Fruit fly (Drosophila melanogaster) whole organism, adult: Measurements from ENCODE around the gene meep.

Experiments
- CG11617 ChIP-seq: fragments of 200-800 bp; sonication (Bioruptor generic); optimal IDR thresholded peaks from 2 replicates; lab custom pipeline; 2017; ENCODE audit warnings: mild to moderate bottlenecking, missing biosample characterization, missing genetic modification reagents, missing genetic modification characterization
- CG12768 ChIP-seq: fragments of 200-800 bp; sonication (Bioruptor generic); optimal IDR thresholded peaks from 2 replicates; lab custom pipeline; 2017; ENCODE audit warnings: missing biosample characterization, missing genetic modification characterization, mild to moderate bottlenecking, moderate library complexity, missing genetic modification reagents
- CG14711 ChIP-seq: fragments of 200-800 bp; sonication (Bioruptor generic); optimal IDR thresholded peaks from 2 replicates; lab custom pipeline; 2018; ENCODE audit warnings: missing biosample characterization, mild to moderate bottlenecking, missing genetic modification characterization, moderate library complexity
- CG33017 ChIP-seq: fragments of 200-800 bp; sonication (Bioruptor generic); optimal IDR thresholded peaks from 2 replicates; lab custom pipeline; 2018; ENCODE audit warnings: missing biosample characterization, mild to moderate bottlenecking, missing genetic modification characterization, moderate library complexity
- CG5204 ChIP-seq: fragments of 200-800 bp; sonication (Bioruptor generic); optimal IDR thresholded peaks from 2 replicates; lab custom pipeline; 2016; ENCODE audit warnings: missing biosample characterization, missing genetic modification characterization
- CG7045 ChIP-seq: fragments of 200-800 bp; sonication (Bioruptor generic); optimal IDR thresholded peaks from 2 replicates; lab custom pipeline; 2017; ENCODE audit warnings: missing biosample characterization, mild to moderate bottlenecking, missing genetic modification characterization
- CG7101 ChIP-seq: fragments of 200-800 bp; sonication (Bioruptor generic); optimal IDR thresholded peaks from 2 replicates; lab custom pipeline; 2018; ENCODE audit warnings: missing biosample characterization, mild to moderate bottlenecking, missing genetic modification characterization, moderate library complexity
- Clk ChIP-seq: fragments of 200-800 bp; sonication (Bioruptor generic); optimal IDR thresholded peaks from 2 replicates; lab custom pipeline; 2017; ENCODE audit warnings: missing biosample characterization, missing genetic modification characterization
- Crg-1 ChIP-seq: fragments of 200-800 bp; sonication (Bioruptor generic); optimal IDR thresholded peaks from 2 replicates; lab custom pipeline; 2016; ENCODE audit warnings: missing biosample characterization, missing genetic modification characterization
- Hr96 ChIP-seq: fragments of 200-800 bp; sonication (Bioruptor generic); optimal IDR thresholded peaks from 2 replicates; lab custom pipeline; 2016; ENCODE audit warnings: missing biosample characterization, missing genetic modification characterization
- Mnt ChIP-seq: fragments of 200-800 bp; sonication (Bioruptor generic); optimal IDR thresholded peaks from 2 replicates; lab custom pipeline; 2016; ENCODE audit warnings: missing biosample characterization, mild to moderate bottlenecking, missing genetic modification characterization
- bab1 ChIP-seq: fragments of 200-800 bp; sonication (Bioruptor generic); optimal IDR thresholded peaks from 3 replicates; lab custom pipeline; 2019; ENCODE audit warnings: missing biosample characterization, mild to moderate bottlenecking, missing genetic modification characterization, moderate library complexity
- cic ChIP-seq: fragments of 200-800 bp; sonication (Bioruptor generic); optimal IDR thresholded peaks from 2 replicates; lab custom pipeline; 2017; ENCODE audit warnings: missing biosample characterization, mild to moderate bottlenecking, missing genetic modification characterization, moderate library complexity
- cnc ChIP-seq, 2 experiments: fragments of >200 bp; optimal IDR thresholded peaks; 2 replicates each; lab custom pipeline; 2017
- kay ChIP-seq: fragments of 200-800 bp; sonication (Bioruptor generic); peaks from one replicate; lab custom pipeline; 2016; ENCODE audit warnings: missing biosample characterization, missing genetic modification characterization, borderline replicate concordance
- ovo ChIP-seq: fragments of 200-800 bp; sonication (Bioruptor generic); optimal IDR thresholded peaks from 2 replicates; lab custom pipeline; 2016; ENCODE audit warnings: missing biosample characterization, missing genetic modification characterization
- pad ChIP-seq: fragments of 200-800 bp; sonication (Bioruptor generic); optimal IDR thresholded peaks from 3 replicates; lab custom pipeline; 2017; ENCODE audit warnings: missing biosample characterization, missing genetic modification characterization, mild to moderate bottlenecking, moderate library complexity, missing genetic modification reagents
- tj ChIP-seq: fragments of 200-800 bp; sonication (Bioruptor generic); optimal IDR thresholded peaks from 3 replicates; lab custom pipeline; 2017; ENCODE audit warnings: missing biosample characterization, mild to moderate bottlenecking, missing genetic modification characterization, moderate library complexity
- toe ChIP-seq: fragments of 200-800 bp; sonication (Bioruptor generic); optimal IDR thresholded peaks from 2 replicates; lab custom pipeline; 2016; ENCODE audit warnings: missing biosample characterization, missing genetic modification characterization

The meep gene

DNA sequence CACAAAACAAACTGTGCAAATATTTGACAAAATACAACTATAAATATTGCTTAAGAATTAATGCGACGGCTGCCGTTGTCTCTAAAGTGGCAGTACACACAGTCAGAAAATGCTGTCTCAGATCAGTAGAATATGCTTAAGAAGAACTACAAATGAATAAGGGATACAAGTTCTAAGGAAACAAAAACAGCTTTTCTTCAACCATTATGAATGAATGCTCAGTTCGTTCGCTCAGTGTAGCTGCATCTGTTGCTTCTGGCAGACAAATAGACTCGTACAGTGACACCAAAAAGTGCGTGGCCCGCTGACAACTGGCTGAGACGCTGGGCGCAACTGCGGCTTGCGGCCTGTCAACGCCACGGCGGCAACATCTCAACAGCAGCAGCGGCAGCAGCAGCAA, 37.0 kb downstream of the meep start:
- TF ChIP-seq Crg-1, result no peak
- no peak for TF ChIP-seq Clk (GFP tag; lab: Kevin White, UChicago)
- no peak for TF ChIP-seq Mnt (GFP tag; lab: Kevin White, UChicago)
- TF ChIP-seq CG12768 (GFP tag; lab: Kevin White, UChicago), result no peak
- no peak for TF ChIP-seq kay (GFP tag; lab: Kevin White, UChicago)
- no peak for TF ChIP-seq CG7045 (GFP tag; lab: Kevin White, UChicago)
- no peak for TF ChIP-seq CG33017 (tag; lab: Kevin White, UChicago)
- no peak for TF ChIP-seq CG11617 (GFP tag; lab: Kevin White, UChicago)
- TF ChIP-seq CG7101 (tag; lab: Kevin White, UChicago), result no peak
- no peak for TF ChIP-seq pad
- TF ChIP-seq tj, result no peak
- TF ChIP-seq cic (GFP tag; lab: Kevin White, UChicago), result no peak

DNA sequence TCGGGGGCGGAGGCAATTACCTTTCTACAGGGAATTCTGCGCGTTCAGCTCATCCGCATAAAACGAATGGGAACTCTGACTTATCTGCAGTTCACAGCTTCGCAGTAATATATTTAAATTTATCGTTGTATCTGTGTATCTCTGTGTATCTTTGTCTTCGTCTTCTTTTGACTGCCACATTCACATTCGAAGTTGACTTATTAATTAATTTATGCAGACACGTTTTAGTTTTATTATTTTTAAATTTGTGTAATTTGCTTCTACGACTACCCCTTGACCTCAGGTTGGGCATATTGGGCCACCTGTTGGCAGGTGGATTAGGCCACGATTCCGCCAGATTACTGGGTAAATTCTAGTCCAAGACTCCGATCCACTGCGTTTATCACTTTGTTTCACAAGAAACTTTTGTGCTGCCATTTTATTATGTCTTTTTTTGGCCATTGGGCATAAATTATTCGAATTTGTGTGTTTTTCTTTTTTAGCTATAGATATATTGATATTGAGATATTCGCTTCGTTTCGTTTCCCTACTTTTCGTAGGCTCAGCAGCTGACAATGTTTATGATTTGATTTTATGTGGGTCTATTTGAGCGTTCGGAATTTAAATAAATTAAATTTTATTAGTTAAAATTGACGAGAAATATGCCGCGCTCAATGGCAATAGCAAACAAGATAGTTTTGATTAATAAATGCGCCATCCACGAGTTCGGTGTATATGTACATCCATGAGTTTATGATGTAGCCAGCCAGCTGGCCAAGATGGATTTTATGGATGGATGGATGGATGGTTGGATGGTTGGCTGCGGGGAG, 50.1 kb downstream of the meep start:
- TF ChIP-seq ovo (GFP tag; lab: Kevin White, UChicago) (no peak), pad (no peak), tj (no peak), Crg-1 (no peak), Hr96 (GFP tag; lab: Kevin White, UChicago) (no peak), CG5204 (GFP tag; lab: Kevin White, UChicago) (no peak), toe (GFP tag; lab: Kevin White, UChicago) (no peak), CG33017 (tag; lab: Kevin White, UChicago) (no peak), CG14711 (tag; lab: Kevin White, UChicago) (no peak), Clk (GFP tag; lab: Kevin White, UChicago) (no peak), Mnt (GFP tag; lab: Kevin White, UChicago) (no peak), CG12768 (GFP tag; lab: Kevin White, UChicago) (no peak), CG7045 (GFP tag; lab: Kevin White, UChicago) (no peak), cnc (optimal IDR thresholded peaks at IDR 0.05; lab: Kevin White, UChicago) (no peak), CG11617 (GFP tag; lab: Kevin White, UChicago) (no peak), CG7101 (tag; lab: Kevin White, UChicago) (no peak), bab1 (GFP tag; lab: Kevin White, UChicago) (no peak)
